Worm (Caenorhabditis elegans) whole organism, L4/young adult: ENCODE measurements around the gene C53A3.4.

Source experiments
- W03F9.2 ChIP-seq: fragments of 150-350 bp; optimal IDR thresholded peaks from 2 replicates; lab custom pipeline; 2014; ENCODE audit warnings: missing biosample characterization, missing genetic modification characterization
- him-1 ChIP-seq: sonication (generic microtip); optimal IDR thresholded peaks from 2 replicates; lab custom pipeline; 2016; ENCODE audit warnings: missing genotype, missing genetic modification reagents, missing genetic modification characterization, missing compliant biosample characterization

- no peak for TF ChIP-seq him-1 (tag; lab: Kevin White, UChicago)
- TF ChIP-seq W03F9.2 (tag; lab: Kevin White, UChicago), result no peak
Measured at ce11 chrV:5788650-5789049, 30.0 kb upstream of the C53A3.4 start.
